Fruit fly (Drosophila melanogaster) whole organism, embryonic: ENCODE results near the gene dally.
A peak's percentile ranks its signal among the peaks of the same experiment; 100 is the strongest.

Experiments used
- Antp ChIP-seq: fragments of 200-800 bp; sonication (Bioruptor generic); optimal IDR thresholded peaks from 3 replicates; lab custom pipeline; 2016; ENCODE audit warnings: missing biosample characterization, missing genetic modification characterization
- Blimp-1 ChIP-seq: fragments of 200-800 bp; sonication (Bioruptor generic); optimal IDR thresholded peaks from 3 replicates; lab custom pipeline; 2018; ENCODE audit warnings: missing biosample characterization, missing genetic modification characterization, mild to moderate bottlenecking, moderate library complexity, missing genetic modification reagents
- CG11504 ChIP-seq: fragments of 200-800 bp; sonication (Bioruptor generic); optimal IDR thresholded peaks from 3 replicates; lab custom pipeline; 2019; ENCODE audit warnings: missing biosample characterization, mild to moderate bottlenecking, missing genetic modification characterization, moderate library complexity
- CG11695 ChIP-seq: fragments of 200-800 bp; sonication (Bioruptor generic); IDR thresholded peaks from 3 replicates; pipeline ENCODE4 v1.3.6; 2022; ENCODE audit warnings: missing biosample characterization, missing genetic modification characterization
- CG12071 ChIP-seq: fragments of 200-800 bp; sonication (Bioruptor generic); optimal IDR thresholded peaks from 3 replicates; lab custom pipeline; 2018; ENCODE audit warnings: missing biosample characterization, mild to moderate bottlenecking, missing genetic modification characterization
- CG12391 ChIP-seq: fragments of 200-800 bp; sonication (Bioruptor generic); optimal IDR thresholded peaks from 3 replicates; lab custom pipeline; 2018; ENCODE audit warnings: missing biosample characterization, mild to moderate bottlenecking, missing genetic modification characterization, moderate library complexity
- CG12744 ChIP-seq: fragments of 200-800 bp; sonication (Bioruptor generic); optimal IDR thresholded peaks from 2 replicates; lab custom pipeline; 2016; ENCODE audit warnings: missing biosample characterization, missing genetic modification characterization
- CG12769 ChIP-seq: fragments of 200-800 bp; sonication (Bioruptor generic); optimal IDR thresholded peaks from 2 replicates; lab custom pipeline; 2019; ENCODE audit warnings: missing biosample characterization, mild to moderate bottlenecking, missing genetic modification characterization, moderate library complexity
- CG13624 ChIP-seq: fragments of 200-800 bp; sonication (Bioruptor generic); optimal IDR thresholded peaks from 2 replicates; lab custom pipeline; 2016; ENCODE audit warnings: missing biosample characterization, missing genetic modification characterization
- CG14441 ChIP-seq: fragments of 200-800 bp; sonication (Bioruptor generic); IDR thresholded peaks from 2 replicates; pipeline ENCODE4 v1.3.6; 2022; ENCODE audit warnings: missing biosample characterization, missing genetic modification characterization
- CG15269 ChIP-seq: fragments of 200-800 bp; sonication (Bioruptor generic); optimal IDR thresholded peaks from 2 replicates; lab custom pipeline; 2018; ENCODE audit warnings: missing biosample characterization, mild to moderate bottlenecking, missing genetic modification characterization, moderate library complexity
- CG2120 ChIP-seq: fragments of 200-800 bp; sonication (Bioruptor generic); optimal IDR thresholded peaks from 3 replicates; lab custom pipeline; 2016; ENCODE audit warnings: missing biosample characterization, missing genetic modification characterization
- CG2712 ChIP-seq: fragments of 200-800 bp; optimal IDR thresholded peaks from 3 replicates; lab custom pipeline; 2019; ENCODE audit warnings: missing biosample characterization, mild to moderate bottlenecking, missing genetic modification characterization, moderate library complexity
- CG31388 ChIP-seq: fragments of 200-800 bp; sonication (Bioruptor generic); optimal IDR thresholded peaks from 2 replicates; lab custom pipeline; 2016; ENCODE audit warnings: missing biosample characterization, missing genetic modification characterization
- CG4730 ChIP-seq: fragments of 200-800 bp; sonication (Bioruptor generic); IDR thresholded peaks from 2 replicates; pipeline ENCODE4 v1.3.6; 2022; ENCODE audit warnings: missing biosample characterization, missing genetic modification characterization
- CG7839 ChIP-seq: fragments of 200-800 bp; sonication (Bioruptor generic); optimal IDR thresholded peaks from 3 replicates; lab custom pipeline; 2018; ENCODE audit warnings: missing biosample characterization, mild to moderate bottlenecking, missing genetic modification characterization, moderate library complexity
- CG8089 ChIP-seq: fragments of 200-800 bp; sonication (Bioruptor generic); optimal IDR thresholded peaks from 3 replicates; lab custom pipeline; 2016; ENCODE audit warnings: missing biosample characterization, missing genetic modification characterization
- CG8290 ChIP-seq, 3 experiments: fragments of 200-800 bp; sonication (Bioruptor generic); optimal IDR thresholded peaks; 2 replicates each; lab custom pipeline; 2016 to 2019; ENCODE audit warnings: missing biosample characterization in 3 of 3, missing genetic modification characterization in 3 of 3, mild to moderate bottlenecking in 2 of 3, moderate library complexity in 1 of 3
- D19A ChIP-seq: fragments of 200-800 bp; optimal IDR thresholded peaks from 3 replicates; lab custom pipeline; 2019; ENCODE audit warnings: missing biosample characterization, mild to moderate bottlenecking, missing genetic modification characterization, moderate library complexity
- Drgx ChIP-seq: fragments of 200-800 bp; sonication (Bioruptor generic); IDR thresholded peaks from 2 replicates; pipeline ENCODE4 v1.3.6; 2022; ENCODE audit warnings: missing biosample characterization, missing genetic modification characterization
- Ets65A ChIP-seq: fragments of 200-800 bp; sonication (Bioruptor generic); peaks from one replicate; lab custom pipeline; 2016; ENCODE audit warnings: missing biosample characterization, missing genetic modification characterization
- Hr51 ChIP-seq, 2 experiments: fragments of 200-800 bp; sonication (Bioruptor generic); optimal IDR thresholded peaks; 2 replicates in 1 of 2; 3 replicates in 1 of 2; lab custom pipeline; 2016 to 2018; ENCODE audit warnings: missing biosample characterization in 2 of 2, missing genetic modification characterization in 2 of 2, mild to moderate bottlenecking in 1 of 2, moderate library complexity in 1 of 2
- Hr78 ChIP-seq, 2 experiments: fragments of 200-800 bp in 1 of 2; fragments of >200 bp in 1 of 2; sonication (Bioruptor generic) in 1 of 2; optimal IDR thresholded peaks; 2 replicates each; lab custom pipeline; 2017 to 2019; ENCODE audit warnings: missing biosample characterization in 2 of 2, missing genetic modification characterization in 2 of 2, mild to moderate bottlenecking in 1 of 2, moderate library complexity in 1 of 2
- Med ChIP-seq: fragments of 200-800 bp; sonication (Bioruptor generic); peaks from one replicate; lab custom pipeline; 2016; ENCODE audit warnings: missing biosample characterization, missing genetic modification characterization, mild to moderate bottlenecking, inconsistent platforms, moderate library complexity
- Ptx1 ChIP-seq: fragments of 200-800 bp; sonication (Bioruptor generic); IDR thresholded peaks from 2 replicates; pipeline ENCODE4 v1.3.6; 2022; ENCODE audit warnings: missing biosample characterization, missing genetic modification characterization
- Rfx ChIP-seq: fragments of 200-800 bp; sonication (Bioruptor generic); IDR thresholded peaks from 2 replicates; pipeline ENCODE4 v1.3.6; 2022; ENCODE audit warnings: missing biosample characterization, missing genetic modification characterization
- Usf ChIP-seq: fragments of 200-800 bp; sonication (Bioruptor generic); optimal IDR thresholded peaks from 2 replicates; lab custom pipeline; 2017; ENCODE audit warnings: missing genotype, missing biosample characterization, missing genetic modification characterization
- Xrp1 ChIP-seq: fragments of 200-800 bp; sonication (Bioruptor generic); IDR thresholded peaks from 2 replicates; pipeline ENCODE4 v1.3.6; 2022; ENCODE audit warnings: missing biosample characterization, missing genetic modification characterization
- abd-A ChIP-seq: fragments of 200-800 bp; sonication (Bioruptor generic); optimal IDR thresholded peaks from 3 replicates; lab custom pipeline; 2019; ENCODE audit warnings: missing biosample characterization, mild to moderate bottlenecking, missing genetic modification characterization, moderate library complexity
- ara ChIP-seq: fragments of 200-800 bp; sonication (Bioruptor generic); IDR thresholded peaks from 2 replicates; pipeline ENCODE4 v1.3.6; 2022; ENCODE audit warnings: missing biosample characterization, missing genetic modification characterization
- bab2 ChIP-seq: fragments of 200-800 bp; sonication (Bioruptor generic); optimal IDR thresholded peaks from 2 replicates; lab custom pipeline; 2016; ENCODE audit warnings: missing biosample characterization, missing genetic modification characterization
- chinmo ChIP-seq: fragments of 200-800 bp; sonication (Bioruptor generic); IDR thresholded peaks from 4 replicates; pipeline ENCODE4 v1.3.6; 2022; ENCODE audit warnings: missing biosample characterization, missing genetic modification characterization; ENCODE audit not compliant: partially characterized antibody
- corto ChIP-seq: fragments of 200-800 bp; sonication (Bioruptor generic); optimal IDR thresholded peaks from 2 replicates; lab custom pipeline; 2016; ENCODE audit warnings: missing biosample characterization, mild to moderate bottlenecking, missing genetic modification characterization, moderate library complexity
- dmrt99B ChIP-seq: fragments of 200-800 bp; sonication (Bioruptor generic); optimal IDR thresholded peaks from 2 replicates; lab custom pipeline; 2018; ENCODE audit warnings: missing biosample characterization, mild to moderate bottlenecking, missing genetic modification characterization, moderate library complexity
- dpn ChIP-seq, 2 experiments: fragments of 200-800 bp; sonication (Bioruptor generic); optimal IDR thresholded peaks; 3 replicates each; lab custom pipeline; 2016; ENCODE audit warnings: missing biosample characterization in 2 of 2, missing genetic modification characterization in 2 of 2
- ewg ChIP-seq: fragments of 200-800 bp; sonication (Bioruptor generic); optimal IDR thresholded peaks from 3 replicates; lab custom pipeline; 2017; ENCODE audit warnings: mild to moderate bottlenecking, missing biosample characterization, missing genetic modification reagents, missing genetic modification characterization
- fru ChIP-seq: fragments of >200 bp; optimal IDR thresholded peaks from 2 replicates; lab custom pipeline; 2017
- gcm ChIP-seq: fragments of 200-800 bp; sonication (Bioruptor generic); optimal IDR thresholded peaks from 2 replicates; lab custom pipeline; 2019; ENCODE audit warnings: missing biosample characterization, mild to moderate bottlenecking, missing genetic modification characterization, moderate library complexity
- gem ChIP-seq: fragments of 200-800 bp; sonication (Bioruptor generic); optimal IDR thresholded peaks from 2 replicates; lab custom pipeline; 2019; ENCODE audit warnings: missing biosample characterization, mild to moderate bottlenecking, missing genetic modification characterization, moderate library complexity
- lab ChIP-seq: fragments of 200-800 bp; sonication (Bioruptor generic); optimal IDR thresholded peaks from 3 replicates; lab custom pipeline; 2017; ENCODE audit warnings: missing biosample characterization, missing genetic modification characterization, mild to moderate bottlenecking, moderate library complexity, missing genetic modification reagents
- lmd ChIP-seq: fragments of 200-800 bp; sonication (Bioruptor generic); IDR thresholded peaks from 2 replicates; pipeline ENCODE4 v1.3.6; 2022; ENCODE audit warnings: missing biosample characterization, missing genetic modification characterization
- mld ChIP-seq: fragments of 200-800 bp; sonication (Bioruptor generic); IDR thresholded peaks from 3 replicates; pipeline ENCODE4 v1.3.6; 2022; ENCODE audit warnings: missing biosample characterization, missing genetic modification characterization; ENCODE audit not compliant: partially characterized antibody
- pan ChIP-seq, 4 experiments: fragments of >200 bp in 3 of 4; fragments of 200-800 bp in 1 of 4; sonication (Bioruptor generic) in 1 of 4; optimal IDR thresholded peaks in 3 of 4; IDR thresholded peaks in 1 of 4; 2 replicates each; pipeline versions ENCODE4 v1.3.6 to Lab custom; 2017 to 2022; ENCODE audit warnings: missing biosample characterization in 2 of 4, missing genetic modification characterization in 2 of 4, mixed read lengths in 1 of 4
- repo ChIP-seq: fragments of 200-800 bp; sonication (Bioruptor generic); optimal IDR thresholded peaks from 2 replicates; lab custom pipeline; 2016; ENCODE audit warnings: missing biosample characterization, missing genetic modification characterization
- row ChIP-seq: fragments of 200-800 bp; sonication (Bioruptor generic); IDR thresholded peaks from 3 replicates; pipeline ENCODE4 v1.3.6; 2022; ENCODE audit warnings: missing biosample characterization, missing genetic modification characterization
- sd ChIP-seq: fragments of 200-800 bp; sonication (Bioruptor generic); optimal IDR thresholded peaks from 3 replicates; lab custom pipeline; 2018; ENCODE audit warnings: missing biosample characterization, mild to moderate bottlenecking, missing genetic modification characterization, moderate library complexity
- sr ChIP-seq: fragments of 200-800 bp; sonication (Bioruptor generic); IDR thresholded peaks from 3 replicates; pipeline ENCODE4 v1.3.6; 2022; ENCODE audit warnings: missing biosample characterization, missing genetic modification characterization
- stc ChIP-seq: fragments of 200-800 bp; sonication (Bioruptor generic); IDR thresholded peaks from 2 replicates; pipeline ENCODE4 v1.3.6; 2022; ENCODE audit warnings: missing biosample characterization, missing genetic modification characterization
- unpg ChIP-seq: fragments of 200-800 bp; sonication (Bioruptor generic); optimal IDR thresholded peaks from 3 replicates; lab custom pipeline; 2018; ENCODE audit warnings: missing biosample characterization, mild to moderate bottlenecking, missing genetic modification characterization, moderate library complexity

The dally gene

DNA sequence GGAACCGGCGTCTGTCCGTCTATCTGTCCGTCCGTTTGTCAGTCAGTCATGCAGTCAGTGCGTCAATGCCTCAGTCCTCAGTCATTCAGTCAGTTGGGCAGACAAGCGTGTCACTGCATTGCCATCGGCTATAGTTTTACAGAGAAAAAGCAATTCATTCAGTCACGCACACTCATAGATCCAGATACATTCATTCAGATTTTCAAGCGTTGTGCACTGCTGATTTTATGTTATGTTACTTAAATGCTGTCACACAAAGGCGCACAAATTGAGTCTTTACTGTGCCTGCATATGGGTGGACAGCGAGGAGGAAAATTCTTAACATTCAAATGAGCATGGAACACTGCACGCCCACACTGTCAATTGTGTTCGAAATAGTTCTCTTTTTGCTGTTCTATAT lies 37.9 kb downstream of the dally start (continued):
- TF ChIP-seq mld (GFP tag; lab: Robert Waterston, UW) (no peak), sd (tag; lab: Kevin White, UChicago) (peak; percentile 89), corto (no peak), gem (tag; lab: Kevin White, UChicago) (peak; percentile 34), pan (optimal IDR thresholded peaks at IDR 0.05; lab: Kevin White, UChicago) (no peak), pan (GFP tag; optimal IDR thresholded peaks at IDR 0.05 in 1 of 2, IDR thresholded peaks at IDR 0.05 in 1 of 2) (peak in 1 of 2 experiments; percentile 22), unpg (GFP tag; lab: Kevin White, UChicago) (peak; percentile 25), Hr78 (GFP tag; optimal IDR thresholded peaks at IDR 0.05; lab: Kevin White, UChicago) (peak in 1 of 2 experiments; percentile 19), CG13624 (GFP tag; lab: Kevin White, UChicago) (no peak), CG8089 (GFP tag; lab: Kevin White, UChicago) (no peak), D19A (tag; lab: Kevin White, UChicago) (no peak), CG15269 (tag; lab: Kevin White, UChicago) (peak; percentile 34), dpn (GFP tag; optimal IDR thresholded peaks at IDR 0.05; lab: Kevin White, UChicago) (peak in 1 of 2 experiments; percentile 8), Rfx (peak; percentile 62), stc (GFP tag; lab: Robert Waterston, UW) (peak; percentile 12; the same call in 1 of the 2 replicates), ewg (GFP tag; lab: Kevin White, UChicago) (no peak), lmd (GFP tag; lab: Robert Waterston, UW) (peak; percentile 41), abd-A (peak; percentile 20), repo (no peak), Ptx1 (GFP tag; lab: Robert Waterston, UW) (peak; percentile 53), row (peak; percentile 64), sr (GFP tag; lab: Robert Waterston, UW) (peak; percentile 78), CG14441 (peak; percentile 56), CG2712 (no peak), Antp (GFP tag; lab: Kevin White, UChicago) (peak; percentile 14), CG8290 (GFP tag; optimal IDR thresholded peaks at IDR 0.05; lab: Kevin White, UChicago) (no peak), CG8290 (tag; optimal IDR thresholded peaks at IDR 0.05; lab: Kevin White, UChicago) (peak in 1 of 2 experiments; percentile 51), Xrp1 (peak; percentile 39; the same call in 1 of the 2 replicates), CG12391 (tag; lab: Kevin White, UChicago) (peak; percentile 25), gcm (peak; percentile 7), lab (GFP tag; lab: Kevin White, UChicago) (peak; percentile 8), CG11504 (tag; lab: Kevin White, UChicago) (peak; percentile 13), ara (GFP tag; lab: Robert Waterston, UW) (peak; percentile 33; the same call in 1 of the 2 replicates), Med (GFP tag; lab: Kevin White, UChicago) (peak; percentile 84), CG12769 (tag; lab: Kevin White, UChicago) (peak; percentile 64), CG11695 (GFP tag; lab: Robert Waterston, UW) (0 out of 3 replicates have a peak, but pooled peaks have one; percentile 30), bab2 (GFP tag; lab: Kevin White, UChicago) (no peak), fru (lab: Kevin White, UChicago) (no peak), Blimp-1 (GFP tag; lab: Kevin White, UChicago) (no peak), CG12071 (peak; percentile 12), CG31388 (GFP tag; lab: Kevin White, UChicago) (no peak), Drgx (GFP tag; lab: Robert Waterston, UW) (peak; percentile 41), Hr51 (GFP tag; optimal IDR thresholded peaks at IDR 0.05; lab: Kevin White, UChicago) (peak in 1 of 2 experiments; percentile 16), CG4730 (GFP tag; lab: Robert Waterston, UW) (0 out of 2 replicates have a peak, but pooled peaks have one; percentile 26), CG2120 (GFP tag; lab: Kevin White, UChicago) (no peak), Ets65A (GFP tag; lab: Kevin White, UChicago) (peak; percentile 27), dmrt99B (tag; lab: Kevin White, UChicago) (peak; percentile 11), chinmo (GFP tag; lab: Robert Waterston, UW) (0 out of 4 replicates have a peak, but pooled peaks have one; percentile 63), Usf (no peak), CG7839 (tag; lab: Kevin White, UChicago) (peak; percentile 14), CG12744 (GFP tag; lab: Kevin White, UChicago) (no peak)
